Worm (Caenorhabditis elegans) whole organism, L1 larva: Measurements from ENCODE around the gene srxa-10.

Source experiments
- C04F5.9 ChIP-seq: sonication (generic microtip); optimal IDR thresholded peaks from 2 replicates; lab custom pipeline; 2016; ENCODE audit warnings: missing genetic modification characterization, missing compliant biosample characterization
- C16A3.4 ChIP-seq: fragments of 150-350 bp; optimal IDR thresholded peaks from 2 replicates; lab custom pipeline; 2014; ENCODE audit warnings: missing biosample characterization, missing genetic modification characterization
- alr-1 ChIP-seq: fragments of 200-800 bp; sonication (Bioruptor generic); optimal IDR thresholded peaks from 2 replicates; lab custom pipeline; 2018; ENCODE audit warnings: borderline replicate concordance, mild to moderate bottlenecking, missing genetic modification characterization, missing compliant biosample characterization
- aly-2 ChIP-seq: fragments of 150-350 bp; optimal IDR thresholded peaks from 2 replicates; lab custom pipeline; 2014; ENCODE audit warnings: missing biosample characterization, missing genetic modification characterization
- ama-1 ChIP-seq: fragments of 150-350 bp; optimal IDR thresholded peaks from 2 replicates; lab custom pipeline; 2014
- blmp-1 ChIP-seq: fragments of 150-350 bp; optimal IDR thresholded peaks from 2 replicates; lab custom pipeline; 2014; ENCODE audit warnings: missing biosample characterization, missing genetic modification characterization
- ceh-8 ChIP-seq: fragments of 200-800 bp; sonication (Bioruptor generic); optimal IDR thresholded peaks from 2 replicates; lab custom pipeline; 2018; ENCODE audit warnings: mild to moderate bottlenecking, missing genetic modification characterization, moderate library complexity, missing compliant biosample characterization
- ceh-90 ChIP-seq: sonication (generic microtip); optimal IDR thresholded peaks from 2 replicates; lab custom pipeline; 2016; ENCODE audit warnings: missing genetic modification characterization, missing compliant biosample characterization
- dpl-1 ChIP-seq, 3 experiments: fragments of 150-350 bp in 2 of 3; sonication (generic microtip) in 1 of 3; optimal IDR thresholded peaks; 2 replicates each; lab custom pipeline; 2014 to 2017; ENCODE audit warnings: missing biosample characterization in 3 of 3, missing genetic modification characterization in 3 of 3, missing genetic modification reagents in 3 of 3
- dsc-1 ChIP-seq: sonication (generic microtip); optimal IDR thresholded peaks from 2 replicates; lab custom pipeline; 2016; ENCODE audit warnings: mild to moderate bottlenecking, missing genetic modification characterization, missing compliant biosample characterization
- efl-1 ChIP-seq, 4 experiments: fragments of 150-350 bp; optimal IDR thresholded peaks in 3 of 4; peaks in 1 of 4; 1 replicate in 1 of 4; 2 replicates in 3 of 4; lab custom pipeline; 2014; ENCODE audit warnings: missing biosample characterization in 2 of 4, missing genetic modification characterization in 2 of 4, missing genetic modification reagents in 2 of 4
- fkh-4 ChIP-seq: sonication (generic microtip); optimal IDR thresholded peaks from 2 replicates; lab custom pipeline; 2016; ENCODE audit warnings: missing compliant biosample characterization, missing genetic modification characterization, borderline replicate concordance
- fkh-8 ChIP-seq: sonication (generic microtip); optimal IDR thresholded peaks from 2 replicates; lab custom pipeline; 2016; ENCODE audit warnings: mild to moderate bottlenecking, missing genetic modification characterization, missing compliant biosample characterization
- hlh-17 ChIP-seq: fragments of 200-800 bp; sonication (Bioruptor generic); optimal IDR thresholded peaks from 2 replicates; lab custom pipeline; 2018; ENCODE audit warnings: missing genetic modification characterization, mild to moderate bottlenecking, missing compliant biosample characterization, moderate library complexity, borderline replicate concordance
- isw-1 ChIP-seq: fragments of 200-800 bp; sonication (Bioruptor generic); IDR thresholded peaks from 2 replicates; pipeline ENCODE4 v1.3.6; 2022; ENCODE audit warnings: missing genetic modification characterization, missing compliant biosample characterization
- jun-1 ChIP-seq: fragments of 150-350 bp; optimal IDR thresholded peaks from 2 replicates; lab custom pipeline; 2014; ENCODE audit warnings: missing biosample characterization, missing genetic modification reagents, missing genetic modification characterization
- lin-35 ChIP-seq, 2 experiments: fragments of 150-350 bp; optimal IDR thresholded peaks; 2 replicates each; lab custom pipeline; 2014; ENCODE audit warnings: missing biosample characterization in 2 of 2, missing genetic modification characterization in 2 of 2, missing genetic modification reagents in 2 of 2
- lin-39 ChIP-seq: fragments of 150-350 bp; optimal IDR thresholded peaks from 2 replicates; lab custom pipeline; 2014; ENCODE audit warnings: missing biosample characterization, missing genetic modification reagents, missing genetic modification characterization
- lir-3 ChIP-seq: sonication (generic microtip); optimal IDR thresholded peaks from 2 replicates; lab custom pipeline; 2016; ENCODE audit warnings: mild to moderate bottlenecking, missing genetic modification characterization, moderate library complexity, missing compliant biosample characterization; ENCODE audit not compliant: poor library complexity
- lsy-2 ChIP-seq, 2 experiments: fragments of 150-350 bp; optimal IDR thresholded peaks; 2 replicates each; lab custom pipeline; 2014; ENCODE audit warnings: missing biosample characterization in 2 of 2, missing genetic modification characterization in 2 of 2
- mab-9 ChIP-seq: fragments of 200-800 bp; sonication (Bioruptor generic); IDR thresholded peaks from 2 replicates; pipeline ENCODE4 v1.3.6; 2022; ENCODE audit warnings: missing genetic modification reagents, missing genetic modification characterization, missing compliant biosample characterization
- mdl-1 ChIP-seq, 2 experiments: fragments of 150-350 bp; optimal IDR thresholded peaks; 2 replicates each; lab custom pipeline; 2014 to 2017; ENCODE audit warnings: missing biosample characterization in 2 of 2, missing genetic modification characterization in 2 of 2, inconsistent platforms in 1 of 2
- mep-1 ChIP-seq: fragments of 150-350 bp; optimal IDR thresholded peaks from 2 replicates; lab custom pipeline; 2014; ENCODE audit warnings: missing biosample characterization, missing genetic modification characterization
- nhr-237 ChIP-seq: fragments of 150-350 bp; optimal IDR thresholded peaks from 2 replicates; lab custom pipeline; 2014; ENCODE audit warnings: missing biosample characterization, missing genetic modification characterization
- nhr-47 ChIP-seq: sonication (generic microtip); optimal IDR thresholded peaks from 2 replicates; lab custom pipeline; 2016; ENCODE audit warnings: mild to moderate bottlenecking, missing genetic modification characterization, moderate library complexity, missing compliant biosample characterization
- nhr-71 ChIP-seq: sonication (generic microtip); optimal IDR thresholded peaks from 2 replicates; lab custom pipeline; 2016; ENCODE audit warnings: mild to moderate bottlenecking, missing genetic modification characterization, moderate library complexity, missing compliant biosample characterization
- nhr-76 ChIP-seq: sonication (generic microtip); optimal IDR thresholded peaks from 2 replicates; lab custom pipeline; 2017; ENCODE audit warnings: missing biosample characterization, missing genetic modification characterization
- nhr-84 ChIP-seq: sonication (generic microtip); optimal IDR thresholded peaks from 2 replicates; lab custom pipeline; 2017; ENCODE audit warnings: missing biosample characterization, missing genetic modification characterization
- nhr-85 ChIP-seq: sonication (generic microtip); peaks from one replicate; lab custom pipeline; 2016; ENCODE audit warnings: missing genetic modification characterization, inconsistent platforms, missing compliant biosample characterization
- nhr-90 ChIP-seq: sonication (generic microtip); optimal IDR thresholded peaks from 2 replicates; lab custom pipeline; 2016; ENCODE audit warnings: mild to moderate bottlenecking, missing genetic modification characterization, missing compliant biosample characterization; ENCODE audit not compliant: poor library complexity
- pag-3 ChIP-seq: sonication (generic microtip); optimal IDR thresholded peaks from 2 replicates; lab custom pipeline; 2017; ENCODE audit warnings: missing genetic modification characterization, mild to moderate bottlenecking, missing compliant biosample characterization, antibody characterized with exemption, borderline replicate concordance; ENCODE audit not compliant: insufficient read depth
- pax-3 ChIP-seq: fragments of 200-800 bp; sonication (Bioruptor generic); optimal IDR thresholded peaks from 2 replicates; lab custom pipeline; 2018; ENCODE audit warnings: mild to moderate bottlenecking, missing genetic modification characterization, moderate library complexity, missing compliant biosample characterization
- rnt-1 ChIP-seq: sonication (generic microtip); optimal IDR thresholded peaks from 2 replicates; lab custom pipeline; 2016; ENCODE audit warnings: mild to moderate bottlenecking, missing genetic modification characterization, moderate library complexity, missing compliant biosample characterization
- snu-23 ChIP-seq: sonication (generic microtip); optimal IDR thresholded peaks from 2 replicates; lab custom pipeline; 2016; ENCODE audit warnings: missing genetic modification characterization, missing compliant biosample characterization
- sup-37 ChIP-seq: fragments of 200-800 bp; sonication (Bioruptor generic); optimal IDR thresholded peaks from 2 replicates; lab custom pipeline; 2018; ENCODE audit warnings: mild to moderate bottlenecking, missing genetic modification characterization, missing compliant biosample characterization
- swsn-7 ChIP-seq: sonication (generic microtip); optimal IDR thresholded peaks from 2 replicates; lab custom pipeline; 2016; ENCODE audit warnings: missing genetic modification characterization, missing compliant biosample characterization
- xbp-1 ChIP-seq: sonication (generic microtip); optimal IDR thresholded peaks from 2 replicates; lab custom pipeline; 2016; ENCODE audit warnings: missing genetic modification characterization, missing compliant biosample characterization
- zag-1 ChIP-seq: fragments of 150-350 bp; optimal IDR thresholded peaks from 2 replicates; lab custom pipeline; 2014; ENCODE audit warnings: missing biosample characterization, missing genetic modification characterization
- ztf-11 ChIP-seq, 2 experiments: sonication (generic microtip); optimal IDR thresholded peaks; 2 replicates each; lab custom pipeline; 2016 to 2017; ENCODE audit warnings: missing genetic modification characterization in 2 of 2, missing biosample characterization in 1 of 2, missing compliant biosample characterization in 1 of 2
- ztf-4 ChIP-seq: fragments of 150-350 bp; optimal IDR thresholded peaks from 2 replicates; lab custom pipeline; 2014; ENCODE audit warnings: missing biosample characterization, missing genetic modification characterization

Gene srxa-10

ce11 chrIII:9802045-9802444, 5.7 kb upstream of the srxa-10 start:
- TF ChIP-seq fkh-8 (tag; lab: Kevin White, UChicago), result no peak
- no peak for TF ChIP-seq jun-1 (tag; lab: Kevin White, UChicago)
- no peak for TF ChIP-seq nhr-84 (tag; lab: Kevin White, UChicago)
- no peak for TF ChIP-seq efl-1 (optimal IDR thresholded peaks at IDR 0.05; lab: Kevin White, UChicago)
- peak in 1 of 2 experiments; percentile 55 for TF ChIP-seq efl-1 (GFP tag; optimal IDR thresholded peaks at IDR 0.05 in 1 of 2; lab: Kevin White, UChicago)
- TF ChIP-seq aly-2, result no peak

DNA sequence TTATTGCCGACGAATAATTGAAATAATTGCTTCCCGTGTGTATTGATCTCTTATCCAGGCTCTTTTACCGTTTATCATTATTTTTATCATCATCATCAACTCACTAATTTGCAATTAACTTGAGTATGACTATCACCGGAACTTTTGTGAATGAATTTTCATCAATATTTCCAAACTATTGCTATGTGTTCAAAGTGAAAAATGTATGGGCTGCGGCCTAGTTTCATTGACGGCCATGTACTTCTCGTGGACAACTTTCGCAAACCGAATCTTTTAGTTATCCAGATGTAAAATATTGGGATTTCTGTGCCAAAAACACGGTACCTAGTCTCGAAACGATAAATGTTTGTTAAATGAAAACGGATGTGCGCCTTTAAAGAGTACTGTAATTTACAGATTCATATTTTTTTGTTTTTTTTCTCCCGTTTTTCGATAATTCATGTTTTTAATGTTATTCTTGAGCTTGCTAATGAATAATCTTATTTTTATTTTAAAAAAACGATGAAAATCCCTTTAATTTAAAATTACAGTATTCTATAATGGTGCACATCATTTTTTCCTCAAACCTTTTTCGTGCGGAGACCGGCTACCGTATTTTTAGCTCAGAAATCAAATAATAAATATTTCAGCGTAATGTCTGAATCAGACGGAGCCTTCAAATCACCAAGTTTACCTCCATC, 2.3 kb upstream of the srxa-10 start, which contains the start of gene ZK632.2:
ZK632.2 (plus strand) TSS at position 630 of the 680 bp plus-strand sequence.
- TF ChIP-seq ztf-4 (tag; lab: Kevin White, UChicago) (no peak), C16A3.4 (tag; lab: Kevin White, UChicago) (no peak), nhr-237 (tag; lab: Kevin White, UChicago) (no peak), nhr-71 (peak; percentile 20), lir-3 (peak; percentile 35), dsc-1 (tag; lab: Kevin White, UChicago) (no peak), fkh-4 (tag; lab: Kevin White, UChicago) (peak; percentile 21), pag-3 (no peak), xbp-1 (tag; lab: Kevin White, UChicago) (no peak), mab-9 (GFP tag; lab: Robert Waterston, UW) (no peak), blmp-1 (tag; lab: Kevin White, UChicago) (no peak), rnt-1 (tag; lab: Kevin White, UChicago) (peak; percentile 68), nhr-85 (tag; lab: Kevin White, UChicago) (peak; percentile 31), lin-39 (tag; lab: Kevin White, UChicago) (no peak), ama-1 (lab: Kevin White, UChicago) (no peak), ceh-8 (GFP tag; lab: Kevin White, UChicago) (no peak), aly-2 (peak; percentile 32), mep-1 (tag; lab: Kevin White, UChicago) (no peak), hlh-17 (GFP tag; lab: Kevin White, UChicago) (no peak), alr-1 (no peak), ztf-11 (tag; optimal IDR thresholded peaks at IDR 0.05; lab: Kevin White, UChicago) (no peak), nhr-76 (no peak), efl-1 (optimal IDR thresholded peaks at IDR 0.05; lab: Kevin White, UChicago) (peak; percentile 1 to 27), efl-1 (GFP tag; optimal IDR thresholded peaks at IDR 0.05 in 1 of 2; lab: Kevin White, UChicago) (peak in 1 of 2 experiments; percentile 22), sup-37 (GFP tag; lab: Kevin White, UChicago) (no peak), pax-3 (tag; lab: Kevin White, UChicago) (no peak), isw-1 (GFP tag; lab: Robert Waterston, UW) (no peak), nhr-90 (tag; lab: Kevin White, UChicago) (no peak), dpl-1 (GFP tag; optimal IDR thresholded peaks at IDR 0.05; lab: Kevin White, UChicago) (peak in 1 of 3 experiments; percentile 43), mdl-1 (tag; optimal IDR thresholded peaks at IDR 0.05; lab: Kevin White, UChicago) (peak in 1 of 2 experiments; percentile 12), C04F5.9 (tag; lab: Kevin White, UChicago) (no peak), swsn-7 (tag; lab: Kevin White, UChicago) (no peak), snu-23 (GFP tag; lab: Kevin White, UChicago) (peak; percentile 30), lin-35 (GFP tag; optimal IDR thresholded peaks at IDR 0.05; lab: Kevin White, UChicago) (peak in 1 of 2 experiments; percentile 32), nhr-47 (tag; lab: Kevin White, UChicago) (no peak), zag-1 (tag; lab: Kevin White, UChicago) (no peak), lsy-2 (tag; optimal IDR thresholded peaks at IDR 0.05; lab: Kevin White, UChicago) (peak in 1 of 2 experiments; percentile 27), ceh-90 (no peak)
